Worm (Caenorhabditis elegans): ENCODE measurements around the gene ser-1.

The ser-1 gene

ce11 chrX:16590803-16591202 is 11.3 kb downstream of the ser-1 start (continued):
- peak; percentile 51; the same call in 1 of the 2 replicates for TF ChIP-seq attf-3 (GFP tag; conservative IDR thresholded peaks at IDR 0.05)
- TF ChIP-seq ekl-4 (GFP tag; IDR thresholded peaks at IDR 0.05) = 0 out of 2 replicates have a peak, but pooled peaks have one; percentile 11
- TF ChIP-seq madf-3 (GFP tag; IDR thresholded peaks at IDR 0.05) = no peak
- no peak for TF ChIP-seq zfh-2 (GFP tag; conservative IDR thresholded peaks at IDR 0.05)
- peak; percentile 16 for TF ChIP-seq ceh-79 (tag; optimal IDR thresholded peaks at IDR 0.05)
- TF ChIP-seq ceh-91 (GFP tag; IDR thresholded peaks at IDR 0.05) = no peak
- TF ChIP-seq rec-8 (tag; optimal IDR thresholded peaks at IDR 0.05) = peak; percentile 57 to 69
- peak; percentile 93 for TF ChIP-seq rpc-1 (optimal IDR thresholded peaks at IDR 0.05)
- TF ChIP-seq rpc-1 (tag; optimal IDR thresholded peaks at IDR 0.05) = peak; percentile 85
- TF ChIP-seq fkh-3 (tag; optimal IDR thresholded peaks at IDR 0.05) = no peak
- peak; percentile 74 for TF ChIP-seq T26A5.8 (tag; optimal IDR thresholded peaks at IDR 0.05)
- TF ChIP-seq snpc-4 (GFP tag; optimal IDR thresholded peaks at IDR 0.05) = peak; percentile 73
- TF ChIP-seq snpc-4 (tag; optimal IDR thresholded peaks at IDR 0.05) = peak in 3 of 4 experiments; percentile 67 to 83 (median 72)
- peak; percentile 90 for TF ChIP-seq ztf-25 (GFP tag; IDR thresholded peaks at IDR 0.05)
- TF ChIP-seq lin-26 (GFP tag; IDR thresholded peaks at IDR 0.05) = peak; percentile 84
- TF ChIP-seq die-1 (tag; optimal IDR thresholded peaks at IDR 0.05) = peak; percentile 82
- peak; percentile 79 for TF ChIP-seq ZK185.1 (tag; optimal IDR thresholded peaks at IDR 0.05; ENCODE audit: poor library complexity, severe bottlenecking)
- no peak for TF ChIP-seq lag-1 (GFP tag; IDR thresholded peaks at IDR 0.05)
- TF ChIP-seq F55B11.4 (tag; optimal IDR thresholded peaks at IDR 0.05; ENCODE audit: borderline replicate concordance, insufficient read depth) = no peak
- 0 out of 2 replicates have a peak, but pooled peaks have one; percentile 23 for TF ChIP-seq Y95B8A.8 (GFP tag; IDR thresholded peaks at IDR 0.05)
- TF ChIP-seq xnd-1 (tag; optimal IDR thresholded peaks at IDR 0.05) = no peak
- no peak for TF ChIP-seq B0336.3 (GFP tag; IDR thresholded peaks at IDR 0.05)
- TF ChIP-seq bed-1 (GFP tag; IDR thresholded peaks at IDR 0.05) = no peak
- no peak for TF ChIP-seq nfya-2 (GFP tag; IDR thresholded peaks at IDR 0.05)
- no peak for TF ChIP-seq aptf-2 (GFP tag; conservative IDR thresholded peaks at IDR 0.05)
- peak; percentile 42 for TF ChIP-seq ztf-18 (tag; optimal IDR thresholded peaks at IDR 0.05)
- TF ChIP-seq D2030.7 (GFP tag; IDR thresholded peaks at IDR 0.05) = peak; percentile 92
- TF ChIP-seq F33H1.4 (GFP tag; IDR thresholded peaks at IDR 0.05) = no peak
- peak; percentile 19 for TF ChIP-seq hlh-12 (tag; optimal IDR thresholded peaks at IDR 0.05)
- peak; percentile 72 for TF ChIP-seq mxl-1 (tag; optimal IDR thresholded peaks at IDR 0.05)
- TF ChIP-seq nhr-27 (tag; optimal IDR thresholded peaks at IDR 0.05) = no peak
- no peak for TF ChIP-seq hrde-1 (tag; optimal IDR thresholded peaks at IDR 0.05; ENCODE audit: borderline replicate concordance)
- TF ChIP-seq ztf-28 (GFP tag; IDR thresholded peaks at IDR 0.05) = 0 out of 2 replicates have a peak, but pooled peaks have one; percentile 15
- TF ChIP-seq ztf-3 (GFP tag; optimal IDR thresholded peaks at IDR 0.05) = peak; percentile 31
- TF ChIP-seq sdz-38 (tag; optimal IDR thresholded peaks at IDR 0.05) = no peak
- no peak for TF ChIP-seq ceh-58 (GFP tag; IDR thresholded peaks at IDR 0.05)
- TF ChIP-seq dpff-1 (tag; optimal IDR thresholded peaks at IDR 0.05) = no peak
- TF ChIP-seq him-1 (tag; optimal IDR thresholded peaks at IDR 0.05) = peak; percentile 72
- TF ChIP-seq ztf-6 (GFP tag; IDR thresholded peaks at IDR 0.05) = no peak
- no peak for TF ChIP-seq ama-1 (optimal IDR thresholded peaks at IDR 0.05)
- TF ChIP-seq ama-1 (GFP tag; optimal IDR thresholded peaks at IDR 0.05) = peak; percentile 14 to 90
- TF ChIP-seq F52B5.7 (tag; optimal IDR thresholded peaks at IDR 0.05) = peak; percentile 39
- TF ChIP-seq madf-6 (GFP tag; IDR thresholded peaks at IDR 0.05) = peak; percentile 68
- TF ChIP-seq ets-4 (GFP tag; optimal IDR thresholded peaks at IDR 0.05) = no peak
- peak; percentile 45; the same call in 1 of the 2 replicates for TF ChIP-seq mcd-1 (GFP tag; IDR thresholded peaks at IDR 0.05)
- no peak for TF ChIP-seq ceh-40 (GFP tag; IDR thresholded peaks at IDR 0.05)
- TF ChIP-seq K11D2.4 (GFP tag; IDR thresholded peaks at IDR 0.05) = 0 out of 2 replicates have a peak, but pooled peaks have one; percentile 47
- TF ChIP-seq nhr-80 (tag; optimal IDR thresholded peaks at IDR 0.05) = no peak
- TF ChIP-seq gei-17 (GFP tag; optimal IDR thresholded peaks at IDR 0.05) = peak; percentile 48
- TF ChIP-seq egrh-3 (GFP tag; IDR thresholded peaks at IDR 0.05) = 0 out of 2 replicates have a peak, but pooled peaks have one; percentile 23

Measured in whole organism, young adult.